Worm (Caenorhabditis elegans) whole organism, L4/young adult: Measurements from ENCODE around the gene latd-1.

Experiments used
- W03F9.2 ChIP-seq: fragments of 150-350 bp; optimal IDR thresholded peaks from 2 replicates; lab custom pipeline; 2014; ENCODE audit warnings: missing biosample characterization, missing genetic modification characterization
- dao-5 ChIP-seq: sonication (generic microtip); optimal IDR thresholded peaks from 2 replicates; lab custom pipeline; 2016; ENCODE audit warnings: missing genotype, missing genetic modification characterization, moderate library complexity, missing compliant biosample characterization
- him-1 ChIP-seq: sonication (generic microtip); optimal IDR thresholded peaks from 2 replicates; lab custom pipeline; 2016; ENCODE audit warnings: missing genotype, missing genetic modification reagents, missing genetic modification characterization, missing compliant biosample characterization

Gene latd-1

ce11 chrX:7900180-7900579 lies 2.6 kb upstream of the latd-1 start:
- TF ChIP-seq him-1 (tag; lab: Kevin White, UChicago) (no peak), W03F9.2 (tag; lab: Kevin White, UChicago) (no peak), dao-5 (tag; lab: Kevin White, UChicago) (no peak)

- TF ChIP-seq W03F9.2 (tag; lab: Kevin White, UChicago) (peak; percentile 5), dao-5 (tag; lab: Kevin White, UChicago) (no peak)
Measured at ce11 chrX:7898131-7898530, 541 bp upstream of the latd-1 start.

- TF ChIP-seq him-1 (tag; lab: Kevin White, UChicago) (no peak), dao-5 (tag; lab: Kevin White, UChicago) (no peak), W03F9.2 (tag; lab: Kevin White, UChicago) (no peak)
Measured at ce11 chrX:7892296-7892695, 5.3 kb downstream of the latd-1 start, which contains the start of gene C39D10.5. C39D10.5 (minus strand) TSS chrX:7892396.

ce11 chrX:7888915-7889314 lies 8.7 kb downstream of the latd-1 start, which contains the start of gene C39D10.2:
C39D10.2 (plus strand) TSS chrX:7889215.
- no peak for TF ChIP-seq dao-5 (tag; lab: Kevin White, UChicago)

DNA sequence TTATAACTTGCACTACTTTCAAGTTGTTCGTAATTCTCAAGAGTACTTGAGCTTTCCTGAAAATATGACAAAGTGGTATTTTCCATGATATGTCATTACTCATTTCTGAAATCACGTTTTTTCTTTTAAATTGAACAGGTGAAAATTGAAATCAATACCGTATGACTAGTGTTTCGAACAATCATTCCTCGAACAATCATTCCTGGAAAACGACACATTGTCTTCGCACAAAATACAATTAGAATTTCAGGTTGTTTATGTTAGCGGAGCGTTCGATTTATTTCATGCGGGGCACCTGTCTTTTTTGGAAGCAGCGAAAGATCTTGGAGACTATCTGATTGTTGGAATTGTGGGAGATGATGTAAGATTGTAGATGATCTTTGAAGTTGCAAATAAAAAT lies 11.4 kb downstream of the latd-1 start:
- TF ChIP-seq W03F9.2 (tag; lab: Kevin White, UChicago) (no peak), him-1 (tag; lab: Kevin White, UChicago) (no peak), dao-5 (tag; lab: Kevin White, UChicago) (no peak)

ce11 chrX:7883994-7884393 lies 13.6 kb downstream of the latd-1 start, which contains the start of gene pcyt-2.2:
pcyt-2.2 (plus strand) TSS chrX:7884294.
- TF ChIP-seq W03F9.2 (tag; lab: Kevin White, UChicago): no peak
- TF ChIP-seq him-1 (tag; lab: Kevin White, UChicago): no peak
- no peak for TF ChIP-seq dao-5 (tag; lab: Kevin White, UChicago)

DNA sequence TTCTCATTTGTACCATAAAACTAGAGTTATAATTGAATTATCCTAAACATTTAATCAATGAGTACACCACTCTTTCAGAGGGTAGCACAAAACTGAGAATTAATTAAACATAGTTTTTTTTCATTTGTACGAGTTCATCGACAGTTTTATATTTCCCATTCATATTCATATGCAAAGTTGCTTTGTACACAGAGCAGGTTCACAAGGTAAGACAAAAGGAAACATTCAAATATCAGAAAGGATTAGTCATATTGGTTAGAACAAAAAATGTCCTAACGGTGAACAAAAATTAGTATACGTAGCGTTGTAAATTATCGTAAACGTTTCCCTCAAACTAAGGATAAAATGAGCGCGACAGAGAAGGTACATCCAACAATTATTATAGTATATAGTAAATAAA lies 16.3 kb downstream of the latd-1 start:
- TF ChIP-seq him-1 (tag; lab: Kevin White, UChicago) (no peak), W03F9.2 (tag; lab: Kevin White, UChicago) (no peak), dao-5 (tag; lab: Kevin White, UChicago) (no peak)

DNA sequence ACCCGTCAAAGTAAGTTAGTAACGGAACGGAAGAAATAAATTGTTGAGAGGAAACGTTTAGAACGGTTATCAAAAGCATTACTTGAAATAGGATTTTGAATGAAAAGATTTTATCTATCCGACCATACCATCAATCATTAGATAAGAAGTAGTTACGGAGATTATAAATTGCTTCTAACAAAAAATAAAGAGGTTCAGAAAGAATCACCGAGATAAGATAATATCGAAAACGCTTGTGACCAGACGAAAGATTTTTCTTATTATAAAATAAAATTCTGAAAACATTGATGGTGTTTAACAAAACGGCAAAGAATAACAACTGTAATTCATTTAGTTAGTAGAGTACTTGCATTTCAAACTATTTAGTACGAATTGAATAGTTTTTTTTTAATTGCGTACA lies 16.7 kb downstream of the latd-1 start, which contains the start of gene C39D10.8:
Gene C39D10.8, minus strand, starts transcription at position 101 of the 400 bp plus-strand sequence.
- no peak for TF ChIP-seq W03F9.2 (tag; lab: Kevin White, UChicago)

DNA sequence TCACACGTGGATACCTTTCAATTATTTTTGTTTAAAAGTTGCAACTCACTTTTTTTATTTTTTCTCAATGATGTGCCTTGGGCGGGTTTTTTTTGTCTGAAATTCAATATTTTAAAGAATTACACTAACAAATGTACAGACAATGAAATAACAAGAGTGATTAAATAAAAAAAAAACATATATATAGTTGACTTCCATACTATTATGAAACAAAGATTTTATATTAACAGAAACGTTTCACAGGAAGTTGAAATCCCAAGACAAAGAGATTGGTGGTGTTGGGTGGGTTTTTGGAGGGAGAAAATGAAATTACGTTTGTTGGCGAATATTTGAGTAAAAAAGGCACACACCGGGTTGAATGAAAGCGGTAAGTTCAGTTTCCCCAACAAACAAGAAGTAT lies 21.7 kb downstream of the latd-1 start, which contains the start of gene cca-1:
Gene cca-1, minus strand, starts transcription at position 101 of the 400 bp plus-strand sequence.
- TF ChIP-seq him-1 (tag; lab: Kevin White, UChicago) (no peak), W03F9.2 (tag; lab: Kevin White, UChicago) (no peak), dao-5 (tag; lab: Kevin White, UChicago) (no peak)

DNA sequence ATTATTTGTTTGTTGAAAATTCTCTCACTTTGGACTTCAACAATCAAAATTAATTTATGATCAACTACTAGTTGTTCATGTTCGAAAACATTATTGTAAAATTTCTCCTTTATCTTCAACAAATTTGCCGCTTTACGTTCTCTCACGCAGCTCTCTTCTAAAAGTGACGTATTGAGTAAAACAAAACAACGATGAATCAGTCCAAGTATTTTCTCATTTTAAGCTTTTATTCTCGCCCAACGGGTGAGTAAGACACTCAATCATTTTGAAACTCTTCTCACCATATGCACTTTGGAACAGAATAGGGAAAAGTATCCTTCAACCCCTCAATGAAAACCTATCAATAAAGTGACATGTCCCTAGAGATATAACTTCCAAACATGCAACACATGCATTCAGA lies 24.2 kb downstream of the latd-1 start:
- no peak for TF ChIP-seq W03F9.2 (tag; lab: Kevin White, UChicago)
- TF ChIP-seq dao-5 (tag; lab: Kevin White, UChicago): no peak
- TF ChIP-seq him-1 (tag; lab: Kevin White, UChicago): no peak

DNA sequence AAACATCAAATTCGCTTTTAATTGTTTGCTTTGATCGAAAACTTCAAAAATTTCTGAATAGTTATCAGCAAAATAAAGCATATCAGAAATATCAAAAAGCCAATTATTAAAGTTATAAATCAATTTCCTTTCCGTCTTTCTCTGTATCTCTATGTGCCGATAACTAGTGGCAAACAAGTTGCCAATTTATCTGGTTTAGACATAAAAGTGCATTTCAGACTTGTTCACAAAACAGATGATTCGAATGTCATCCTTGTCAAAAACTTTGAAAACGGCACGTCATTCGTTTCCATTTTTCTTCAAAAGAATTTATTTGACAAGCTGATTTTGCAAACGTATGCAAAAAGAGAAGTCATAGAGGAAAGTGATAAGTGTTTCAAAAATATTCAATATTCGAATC lies 30.3 kb downstream of the latd-1 start:
- no peak for TF ChIP-seq W03F9.2 (tag; lab: Kevin White, UChicago)
- TF ChIP-seq dao-5 (tag; lab: Kevin White, UChicago): no peak
- TF ChIP-seq him-1 (tag; lab: Kevin White, UChicago): no peak

DNA sequence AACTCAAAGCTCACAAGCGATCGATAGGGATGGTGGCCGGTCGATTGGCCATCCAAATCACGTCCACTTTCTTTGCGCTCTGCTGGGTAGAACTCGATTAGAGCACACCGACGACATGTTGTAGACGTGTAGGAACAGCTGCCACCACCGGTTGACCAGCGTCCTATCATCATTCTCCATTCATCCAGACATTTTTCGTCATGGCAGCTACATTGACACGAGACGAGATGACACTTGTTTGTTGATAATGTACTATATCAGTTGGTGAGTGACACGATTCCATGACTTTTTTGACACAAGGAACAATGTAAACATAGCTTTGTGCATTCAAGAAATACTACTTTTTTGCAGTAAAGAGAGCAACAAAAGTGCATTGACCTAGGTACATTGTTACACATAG lies 31.1 kb downstream of the latd-1 start:
- TF ChIP-seq him-1 (tag; lab: Kevin White, UChicago): no peak
- no peak for TF ChIP-seq W03F9.2 (tag; lab: Kevin White, UChicago)
- TF ChIP-seq dao-5 (tag; lab: Kevin White, UChicago): no peak

DNA sequence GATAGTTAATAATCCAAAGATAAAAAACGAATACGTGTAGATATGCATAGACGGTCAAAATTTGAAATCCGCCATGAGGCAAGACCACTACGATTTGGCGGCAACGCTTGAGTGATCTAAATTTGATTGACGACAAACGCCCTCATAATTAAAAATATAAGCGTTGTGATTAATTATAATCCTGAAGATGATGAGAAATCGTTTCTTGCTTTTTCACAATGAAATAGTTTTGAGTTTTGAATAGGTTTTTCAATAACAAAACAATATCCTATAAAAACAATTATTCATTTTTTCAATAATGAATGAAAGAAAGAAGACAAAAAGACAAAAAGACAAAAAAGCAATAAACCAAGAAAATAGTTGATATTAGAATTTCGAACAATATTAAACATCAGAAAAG lies 50.2 kb downstream of the latd-1 start, which contains the start of gene C54D2.6:
Gene C54D2.6, minus strand, starts transcription at position 101 of the 400 bp plus-strand sequence.
- no peak for TF ChIP-seq him-1 (tag; lab: Kevin White, UChicago)
- TF ChIP-seq dao-5 (tag; lab: Kevin White, UChicago): no peak
- TF ChIP-seq W03F9.2 (tag; lab: Kevin White, UChicago): no peak
